Worm (Caenorhabditis elegans): ENCODE measurements around the gene zipt-7.1.

ce11 chrIV:17293679-17294078 is 5.7 kb upstream of the zipt-7.1 start:
- TF ChIP-seq pha-4 (tag; optimal IDR thresholded peaks at IDR 0.05): peak; percentile 14
- TF ChIP-seq blmp-1 (tag; optimal IDR thresholded peaks at IDR 0.05): no peak
- TF ChIP-seq tbx-8 (GFP tag; optimal IDR thresholded peaks at IDR 0.05): no peak
- TF ChIP-seq unc-62 (GFP tag; optimal IDR thresholded peaks at IDR 0.05): no peak
- TF ChIP-seq bed-3 (GFP tag; optimal IDR thresholded peaks at IDR 0.05): no peak
- TF ChIP-seq ztf-11 (tag; optimal IDR thresholded peaks at IDR 0.05): no peak
- no peak for TF ChIP-seq M03D4.4 (tag; optimal IDR thresholded peaks at IDR 0.05)
- TF ChIP-seq lsy-2 (tag; optimal IDR thresholded peaks at IDR 0.05): no peak
- peak; percentile 20 for TF ChIP-seq hlh-1 (tag; optimal IDR thresholded peaks at IDR 0.05)
- TF ChIP-seq nhr-28 (tag; optimal IDR thresholded peaks at IDR 0.05): no peak
- TF ChIP-seq unc-39 (tag; optimal IDR thresholded peaks at IDR 0.05): no peak
- TF ChIP-seq nhr-76 (tag; optimal IDR thresholded peaks at IDR 0.05): no peak
- TF ChIP-seq unc-120 (tag; optimal IDR thresholded peaks at IDR 0.05; ENCODE audit: poor library complexity, severe bottlenecking): peak; percentile 19
- TF ChIP-seq ces-1 (GFP tag; optimal IDR thresholded peaks at IDR 0.05): no peak
